Worm (Caenorhabditis elegans) whole organism, L2 larva: ENCODE data around the gene F17A2.16.

Experiments
- C34F6.9 ChIP-seq: fragments of 150-350 bp; optimal IDR thresholded peaks from 2 replicates; lab custom pipeline; 2014; ENCODE audit warnings: missing biosample characterization, missing genetic modification characterization
- ZK546.5 ChIP-seq: sonication (generic microtip); optimal IDR thresholded peaks from 2 replicates; lab custom pipeline; 2017; ENCODE audit warnings: missing biosample characterization, missing genetic modification characterization
- alr-1 ChIP-seq: fragments of 150-350 bp; optimal IDR thresholded peaks from 2 replicates; lab custom pipeline; 2014; ENCODE audit warnings: missing biosample characterization, missing genetic modification characterization
- aly-2 ChIP-seq: fragments of 150-350 bp; optimal IDR thresholded peaks from 2 replicates; lab custom pipeline; 2014; ENCODE audit warnings: missing biosample characterization, missing genetic modification characterization
- ama-1 ChIP-seq: fragments of 150-350 bp; optimal IDR thresholded peaks from 2 replicates; lab custom pipeline; 2018; ENCODE audit warnings: inconsistent platforms
- blmp-1 ChIP-seq: sonication (generic microtip); optimal IDR thresholded peaks from 2 replicates; lab custom pipeline; 2017; ENCODE audit warnings: missing genetic modification characterization, mild to moderate bottlenecking, missing compliant biosample characterization, antibody characterized with exemption, moderate library complexity; ENCODE audit not compliant: insufficient read depth
- crh-2 ChIP-seq: sonication (generic microtip); optimal IDR thresholded peaks from 2 replicates; lab custom pipeline; 2017; ENCODE audit warnings: missing biosample characterization, missing genetic modification characterization
- dmd-4 ChIP-seq: sonication (generic microtip); optimal IDR thresholded peaks from 2 replicates; lab custom pipeline; 2017; ENCODE audit warnings: missing biosample characterization, missing genetic modification characterization
- egl-27 ChIP-seq: sonication (generic microtip); optimal IDR thresholded peaks from 3 replicates; lab custom pipeline; 2017; ENCODE audit warnings: missing biosample characterization, missing genetic modification reagents, missing genetic modification characterization
- elt-1 ChIP-seq: fragments of 150-350 bp; optimal IDR thresholded peaks from 2 replicates; lab custom pipeline; 2014; ENCODE audit warnings: missing biosample characterization, missing genetic modification characterization
- elt-3 ChIP-seq: sonication (generic microtip); optimal IDR thresholded peaks from 2 replicates; lab custom pipeline; 2017; ENCODE audit warnings: missing biosample characterization, missing genetic modification characterization
- lin-13 ChIP-seq: fragments of 150-350 bp; optimal IDR thresholded peaks from 2 replicates; lab custom pipeline; 2014; ENCODE audit warnings: missing biosample characterization, missing genetic modification reagents, missing genetic modification characterization
- lin-39 ChIP-seq: fragments of 150-350 bp; optimal IDR thresholded peaks from 2 replicates; lab custom pipeline; 2014; ENCODE audit warnings: missing biosample characterization, missing genetic modification reagents, missing genetic modification characterization
- lsy-2 ChIP-seq, 2 experiments: fragments of 150-350 bp in 1 of 2; sonication (generic microtip) in 1 of 2; optimal IDR thresholded peaks; 2 replicates each; lab custom pipeline; 2014 to 2017; ENCODE audit warnings: missing biosample characterization in 2 of 2, missing genetic modification characterization in 2 of 2
- mab-5 ChIP-seq: fragments of 150-350 bp; optimal IDR thresholded peaks from 2 replicates; lab custom pipeline; 2014; ENCODE audit warnings: missing biosample characterization, missing genetic modification characterization
- mbf-1 ChIP-seq: sonication (generic microtip); optimal IDR thresholded peaks from 2 replicates; lab custom pipeline; 2017; ENCODE audit warnings: missing biosample characterization, missing genetic modification characterization
- mdl-1 ChIP-seq, 2 experiments: fragments of 150-350 bp in 1 of 2; sonication (generic microtip) in 1 of 2; optimal IDR thresholded peaks; 2 replicates each; lab custom pipeline; 2017; ENCODE audit warnings: missing biosample characterization in 2 of 2, missing genetic modification characterization in 2 of 2
- nhr-10 ChIP-seq: sonication (generic microtip); optimal IDR thresholded peaks from 2 replicates; lab custom pipeline; 2017; ENCODE audit warnings: missing biosample characterization, missing genetic modification characterization
- nhr-11 ChIP-seq: fragments of 150-350 bp; optimal IDR thresholded peaks from 2 replicates; lab custom pipeline; 2014; ENCODE audit warnings: missing biosample characterization, missing genetic modification characterization
- nhr-129 ChIP-seq: fragments of 150-350 bp; optimal IDR thresholded peaks from 2 replicates; lab custom pipeline; 2014; ENCODE audit warnings: missing biosample characterization, missing genetic modification characterization
- nhr-21 ChIP-seq: fragments of 150-350 bp; optimal IDR thresholded peaks from 2 replicates; lab custom pipeline; 2014; ENCODE audit warnings: missing biosample characterization, missing genetic modification characterization
- nhr-23 ChIP-seq: fragments of 150-350 bp; optimal IDR thresholded peaks from 2 replicates; lab custom pipeline; 2014; ENCODE audit warnings: missing biosample characterization, missing genetic modification reagents, missing genetic modification characterization
- nhr-237 ChIP-seq: fragments of 150-350 bp; optimal IDR thresholded peaks from 2 replicates; lab custom pipeline; 2014; ENCODE audit warnings: missing biosample characterization, missing genetic modification characterization
- nhr-6 ChIP-seq: fragments of 150-350 bp; optimal IDR thresholded peaks from 2 replicates; lab custom pipeline; 2014; ENCODE audit warnings: missing biosample characterization, missing genetic modification characterization
- peb-1 ChIP-seq: fragments of 150-350 bp; optimal IDR thresholded peaks from 2 replicates; lab custom pipeline; 2014; ENCODE audit warnings: missing biosample characterization, missing genetic modification characterization
- sem-4 ChIP-seq: fragments of 150-350 bp; optimal IDR thresholded peaks from 2 replicates; lab custom pipeline; 2014; ENCODE audit warnings: missing biosample characterization, missing genetic modification reagents, missing genetic modification characterization
- skn-1 ChIP-seq: sonication (generic microtip); optimal IDR thresholded peaks from 2 replicates; lab custom pipeline; 2017; ENCODE audit warnings: missing biosample characterization, missing genetic modification characterization
- sma-3 ChIP-seq: sonication (generic microtip); optimal IDR thresholded peaks from 2 replicates; lab custom pipeline; 2016; ENCODE audit warnings: missing genetic modification reagents, missing genetic modification characterization, missing compliant biosample characterization
- snpc-4 ChIP-seq: fragments of 150-350 bp; optimal IDR thresholded peaks from 2 replicates; lab custom pipeline; 2014; ENCODE audit warnings: missing biosample characterization, missing genetic modification characterization
- unc-39 ChIP-seq: fragments of 150-350 bp; optimal IDR thresholded peaks from 2 replicates; lab custom pipeline; 2014; ENCODE audit warnings: missing biosample characterization, missing genetic modification characterization
- unc-62 ChIP-seq: fragments of 150-350 bp; optimal IDR thresholded peaks from 2 replicates; lab custom pipeline; 2014; ENCODE audit warnings: missing biosample characterization, missing genetic modification reagents, missing genetic modification characterization
- ztf-1 ChIP-seq: fragments of 200-800 bp; sonication (Bioruptor generic); conservative IDR thresholded peaks from 2 replicates; pipeline ENCODE4 v1.3.6; 2022; ENCODE audit warnings: missing genetic modification characterization, missing compliant biosample characterization
- ztf-11 ChIP-seq: sonication (generic microtip); optimal IDR thresholded peaks from 2 replicates; lab custom pipeline; 2017; ENCODE audit warnings: missing biosample characterization, missing genetic modification characterization
- ztf-4 ChIP-seq: fragments of 150-350 bp; optimal IDR thresholded peaks from 2 replicates; lab custom pipeline; 2014; ENCODE audit warnings: missing biosample characterization, missing genetic modification characterization

F17A2.16 gene

ce11 chrX:12323439-12323838 is 15.2 kb downstream of the F17A2.16 start, which contains the start of gene srd-40:
TSS of gene srd-40 (plus strand) at chrX:12323739.
- TF ChIP-seq ama-1 (lab: Kevin White, UChicago) (no peak), crh-2 (no peak), nhr-23 (tag; lab: Kevin White, UChicago) (no peak), nhr-21 (tag; lab: Kevin White, UChicago) (no peak), nhr-10 (no peak), peb-1 (tag; lab: Kevin White, UChicago) (no peak), unc-39 (tag; lab: Kevin White, UChicago) (no peak), nhr-129 (tag; lab: Kevin White, UChicago) (no peak), elt-3 (tag; lab: Kevin White, UChicago) (no peak), mdl-1 (tag; optimal IDR thresholded peaks at IDR 0.05; lab: Kevin White, UChicago) (no peak), mbf-1 (tag; lab: Kevin White, UChicago) (no peak), blmp-1 (tag; lab: Kevin White, UChicago) (no peak), sma-3 (GFP tag; lab: Kevin White, UChicago) (no peak), mab-5 (tag; lab: Kevin White, UChicago) (no peak), sem-4 (tag; lab: Kevin White, UChicago) (no peak), nhr-11 (tag; lab: Kevin White, UChicago) (no peak), dmd-4 (no peak)

ce11 chrX:12326424-12326823 is 18.2 kb downstream of the F17A2.16 start, which contains the start of gene srd-41:
TSS of gene srd-41 (plus strand) at chrX:12326724.
- TF ChIP-seq ztf-11 (tag; lab: Kevin White, UChicago) (no peak), egl-27 (tag; lab: Kevin White, UChicago) (no peak)
- TF ChIP-seq, all 48 proteins: peak for 0

ce11 chrX:12328676-12329075 is 20.4 kb downstream of the F17A2.16 start, which contains the start of gene srd-45:
TSS of gene srd-45 (plus strand) at chrX:12328976.
- TF ChIP-seq elt-3 (tag; lab: Kevin White, UChicago) (no peak), unc-39 (tag; lab: Kevin White, UChicago) (no peak), lin-13 (GFP tag; lab: Kevin White, UChicago) (no peak), ztf-1 (no peak), nhr-6 (tag; lab: Kevin White, UChicago) (no peak), blmp-1 (tag; lab: Kevin White, UChicago) (no peak), nhr-237 (tag; lab: Kevin White, UChicago) (no peak), alr-1 (tag; lab: Kevin White, UChicago) (no peak), nhr-21 (tag; lab: Kevin White, UChicago) (no peak), mbf-1 (tag; lab: Kevin White, UChicago) (no peak), lsy-2 (tag; optimal IDR thresholded peaks at IDR 0.05; lab: Kevin White, UChicago) (no peak), ztf-11 (tag; lab: Kevin White, UChicago) (no peak)

ce11 chrX:12331795-12332194 is 23.5 kb downstream of the F17A2.16 start, which contains the start of gene srd-46:
TSS of gene srd-46 (plus strand) at chrX:12332095.
- TF ChIP-seq skn-1 (tag; lab: Kevin White, UChicago) (no peak), C34F6.9 (tag; lab: Kevin White, UChicago) (no peak), sma-3 (GFP tag; lab: Kevin White, UChicago) (no peak), blmp-1 (tag; lab: Kevin White, UChicago) (no peak), nhr-11 (tag; lab: Kevin White, UChicago) (no peak), aly-2 (tag; lab: Kevin White, UChicago) (no peak), dmd-4 (no peak), lin-39 (tag; lab: Kevin White, UChicago) (no peak), unc-62 (GFP tag; lab: Kevin White, UChicago) (no peak), snpc-4 (no peak), elt-3 (tag; lab: Kevin White, UChicago) (no peak), ztf-4 (no peak)

- TF ChIP-seq elt-1 = no peak
- TF ChIP-seq ztf-11 (tag; lab: Kevin White, UChicago) = no peak
- no peak for TF ChIP-seq peb-1 (tag; lab: Kevin White, UChicago)
- no peak for TF ChIP-seq ZK546.5 (tag; lab: Kevin White, UChicago)
- no peak for TF ChIP-seq dmd-4
- no peak for TF ChIP-seq nhr-21 (tag; lab: Kevin White, UChicago)
- no peak for TF ChIP-seq unc-39 (tag; lab: Kevin White, UChicago)
- no peak for TF ChIP-seq skn-1 (tag; lab: Kevin White, UChicago)
- no peak for TF ChIP-seq egl-27 (tag; lab: Kevin White, UChicago)
Measured at ce11 chrX:12333479-12333878, 25.2 kb downstream of the F17A2.16 start, which contains the start of gene srd-47. TSS of gene srd-47 (plus strand) at chrX:12333642.
